Fruit fly (Drosophila melanogaster) whole organism, embryonic: ENCODE measurements around the gene esg.
A peak's percentile ranks its signal among the peaks of the same experiment; 100 is the strongest.

Source experiments
- CG10431 ChIP-seq: fragments of 200-800 bp; sonication (Bioruptor generic); optimal IDR thresholded peaks from 3 replicates; lab custom pipeline; 2018; ENCODE audit warnings: missing biosample characterization, mild to moderate bottlenecking, missing genetic modification characterization
- CG14441 ChIP-seq: fragments of 200-800 bp; sonication (Bioruptor generic); IDR thresholded peaks from 2 replicates; pipeline ENCODE4 v1.3.6; 2022; ENCODE audit warnings: missing biosample characterization, missing genetic modification characterization
- CG1603 ChIP-seq: fragments of 200-800 bp; sonication (Bioruptor generic); optimal IDR thresholded peaks from 2 replicates; lab custom pipeline; 2019; ENCODE audit warnings: missing biosample characterization, mild to moderate bottlenecking, missing genetic modification characterization, moderate library complexity
- CG16813 ChIP-seq: fragments of 200-800 bp; sonication (Bioruptor generic); IDR thresholded peaks from 3 replicates; pipeline ENCODE4 v1.3.6; 2022; ENCODE audit warnings: missing biosample characterization, missing genetic modification characterization; ENCODE audit not compliant: partially characterized antibody
- CG16815 ChIP-seq: fragments of 200-800 bp; sonication (Bioruptor generic); optimal IDR thresholded peaks from 3 replicates; lab custom pipeline; 2017; ENCODE audit warnings: missing biosample characterization, mild to moderate bottlenecking, missing genetic modification characterization
- CG16863 ChIP-seq: fragments of 200-800 bp; sonication (Bioruptor generic); optimal IDR thresholded peaks from 3 replicates; lab custom pipeline; 2016; ENCODE audit warnings: missing biosample characterization, missing genetic modification characterization
- CG17912 ChIP-seq: fragments of 200-800 bp; sonication (Bioruptor generic); optimal IDR thresholded peaks from 2 replicates; lab custom pipeline; 2018; ENCODE audit warnings: missing biosample characterization, mild to moderate bottlenecking, missing genetic modification characterization
- CG2116 ChIP-seq: fragments of 200-800 bp; sonication (Bioruptor generic); optimal IDR thresholded peaks from 3 replicates; lab custom pipeline; 2018; ENCODE audit warnings: missing biosample characterization, mild to moderate bottlenecking, missing genetic modification characterization
- CG2712 ChIP-seq: fragments of 200-800 bp; optimal IDR thresholded peaks from 3 replicates; lab custom pipeline; 2019; ENCODE audit warnings: missing biosample characterization, mild to moderate bottlenecking, missing genetic modification characterization, moderate library complexity
- CG30020 ChIP-seq: fragments of 200-800 bp; optimal IDR thresholded peaks from 2 replicates; lab custom pipeline; 2019; ENCODE audit warnings: missing biosample characterization, mild to moderate bottlenecking, missing genetic modification characterization, moderate library complexity
- CG31365 ChIP-seq: fragments of 200-800 bp; sonication (Bioruptor generic); optimal IDR thresholded peaks from 2 replicates; lab custom pipeline; 2018; ENCODE audit warnings: missing biosample characterization, mild to moderate bottlenecking, missing genetic modification characterization
- CG33557 ChIP-seq: fragments of 200-800 bp; sonication (Bioruptor generic); optimal IDR thresholded peaks from 2 replicates; lab custom pipeline; 2019; ENCODE audit warnings: missing biosample characterization, mild to moderate bottlenecking, missing genetic modification characterization, moderate library complexity
- CG34422 ChIP-seq: fragments of 200-800 bp; sonication (Bioruptor generic); IDR thresholded peaks from 3 replicates; pipeline ENCODE4 v1.3.6; 2022; ENCODE audit warnings: missing biosample characterization, missing genetic modification characterization
- CG5953 ChIP-seq: fragments of 200-800 bp; sonication (Bioruptor generic); IDR thresholded peaks from 2 replicates; pipeline ENCODE4 v1.3.6; 2022; ENCODE audit warnings: missing biosample characterization, missing genetic modification characterization
- CG7745 ChIP-seq: fragments of 200-800 bp; sonication (Bioruptor generic); optimal IDR thresholded peaks from 2 replicates; lab custom pipeline; 2018; ENCODE audit warnings: missing biosample characterization, mild to moderate bottlenecking, missing genetic modification characterization, moderate library complexity
- CG7928 ChIP-seq: fragments of 200-800 bp; sonication (Bioruptor generic); optimal IDR thresholded peaks from 2 replicates; lab custom pipeline; 2017; ENCODE audit warnings: missing biosample characterization, mild to moderate bottlenecking, missing genetic modification characterization
- CG7987 ChIP-seq: fragments of 200-800 bp; sonication (Bioruptor generic); optimal IDR thresholded peaks from 2 replicates; lab custom pipeline; 2018; ENCODE audit warnings: missing biosample characterization, mild to moderate bottlenecking, missing genetic modification characterization, moderate library complexity
- CG8359 ChIP-seq: fragments of 200-800 bp; sonication (Bioruptor generic); optimal IDR thresholded peaks from 2 replicates; lab custom pipeline; 2017; ENCODE audit warnings: missing biosample characterization, mild to moderate bottlenecking, missing genetic modification characterization, borderline replicate concordance
- CG9797 ChIP-seq: fragments of 200-800 bp; sonication (Bioruptor generic); optimal IDR thresholded peaks from 3 replicates; lab custom pipeline; 2018; ENCODE audit warnings: missing biosample characterization, mild to moderate bottlenecking, missing genetic modification characterization
- CG9932 ChIP-seq: fragments of 200-800 bp; sonication (Bioruptor generic); IDR thresholded peaks from 2 replicates; pipeline ENCODE4 v1.3.6; 2022; ENCODE audit warnings: missing biosample characterization, missing genetic modification characterization
- CoRest ChIP-seq: fragments of 200-800 bp; sonication (Bioruptor generic); optimal IDR thresholded peaks from 3 replicates; lab custom pipeline; 2018; ENCODE audit warnings: missing biosample characterization, mild to moderate bottlenecking, missing genetic modification characterization, moderate library complexity
- Doc2 ChIP-seq: fragments of 200-800 bp; sonication (Bioruptor generic); IDR thresholded peaks from 2 replicates; pipeline ENCODE4 v1.3.6; 2022; ENCODE audit warnings: missing biosample characterization, missing genetic modification characterization
- MBD-R2 ChIP-seq: fragments of 200-800 bp; sonication (Bioruptor generic); IDR thresholded peaks from 2 replicates; pipeline ENCODE4 v1.3.6; 2022; ENCODE audit warnings: missing biosample characterization, missing genetic modification characterization
- MTF-1 ChIP-seq: fragments of 200-800 bp; sonication (Bioruptor generic); optimal IDR thresholded peaks from 2 replicates; lab custom pipeline; 2018; ENCODE audit warnings: missing biosample characterization, mild to moderate bottlenecking, missing genetic modification characterization, borderline replicate concordance
- Max ChIP-seq: fragments of 200-800 bp; sonication (Bioruptor generic); optimal IDR thresholded peaks from 2 replicates; lab custom pipeline; 2016; ENCODE audit warnings: missing biosample characterization, mild to moderate bottlenecking, missing genetic modification characterization
- Mes4 ChIP-seq: fragments of 200-800 bp; sonication (Bioruptor generic); optimal IDR thresholded peaks from 2 replicates; lab custom pipeline; 2016; ENCODE audit warnings: missing biosample characterization, missing genetic modification characterization
- Pdp1 ChIP-seq, 2 experiments: fragments of 200-800 bp; sonication (Bioruptor generic); optimal IDR thresholded peaks; 3 replicates each; lab custom pipeline; 2016; ENCODE audit warnings: missing biosample characterization in 2 of 2, missing genetic modification characterization in 2 of 2, mild to moderate bottlenecking in 1 of 2, moderate library complexity in 1 of 2
- Sin3A ChIP-seq: fragments of >200 bp; optimal IDR thresholded peaks from 2 replicates; lab custom pipeline; 2018
- Six4 ChIP-seq: fragments of 200-800 bp; sonication (Bioruptor generic); optimal IDR thresholded peaks from 2 replicates; lab custom pipeline; 2016; ENCODE audit warnings: missing biosample characterization, missing genetic modification characterization
- Sry-β ChIP-seq: fragments of 200-800 bp; sonication (Bioruptor generic); optimal IDR thresholded peaks from 2 replicates; lab custom pipeline; 2018; ENCODE audit warnings: missing biosample characterization, mild to moderate bottlenecking, missing genetic modification characterization, moderate library complexity
- Vsx1 ChIP-seq: fragments of 200-800 bp; sonication (Bioruptor generic); optimal IDR thresholded peaks from 2 replicates; lab custom pipeline; 2017; ENCODE audit warnings: missing biosample characterization, mild to moderate bottlenecking, missing genetic modification characterization, missing genetic modification reagents
- ab ChIP-seq: fragments of 200-800 bp; sonication (Bioruptor generic); optimal IDR thresholded peaks from 2 replicates; lab custom pipeline; 2016; ENCODE audit warnings: missing biosample characterization, missing genetic modification characterization
- al ChIP-seq: fragments of 200-800 bp; sonication (Bioruptor generic); IDR thresholded peaks from 2 replicates; pipeline ENCODE4 v1.3.6; 2022; ENCODE audit warnings: missing biosample characterization, missing genetic modification characterization
- amos ChIP-seq: fragments of 200-800 bp; sonication (Bioruptor generic); IDR thresholded peaks from 2 replicates; pipeline ENCODE4 v1.3.6; 2022; ENCODE audit warnings: missing biosample characterization, missing genetic modification characterization; ENCODE audit not compliant: partially characterized antibody
- corto ChIP-seq: fragments of 200-800 bp; sonication (Bioruptor generic); optimal IDR thresholded peaks from 2 replicates; lab custom pipeline; 2016; ENCODE audit warnings: missing biosample characterization, mild to moderate bottlenecking, missing genetic modification characterization, moderate library complexity
- ewg ChIP-seq: fragments of 200-800 bp; sonication (Bioruptor generic); optimal IDR thresholded peaks from 3 replicates; lab custom pipeline; 2017; ENCODE audit warnings: mild to moderate bottlenecking, missing biosample characterization, missing genetic modification reagents, missing genetic modification characterization
- gro ChIP-seq: fragments of 200-800 bp; sonication (Bioruptor generic); optimal IDR thresholded peaks from 2 replicates; lab custom pipeline; 2016; ENCODE audit warnings: missing biosample characterization, missing genetic modification characterization
- jing ChIP-seq: fragments of 200-800 bp; sonication (Bioruptor generic); optimal IDR thresholded peaks from 2 replicates; lab custom pipeline; 2018; ENCODE audit warnings: missing biosample characterization, mild to moderate bottlenecking, missing genetic modification characterization
- jumu ChIP-seq: fragments of 200-800 bp; sonication (Bioruptor generic); optimal IDR thresholded peaks from 3 replicates; lab custom pipeline; 2016; ENCODE audit warnings: missing biosample characterization, missing genetic modification characterization
- kah ChIP-seq: fragments of 200-800 bp; sonication (Bioruptor generic); optimal IDR thresholded peaks from 2 replicates; lab custom pipeline; 2018; ENCODE audit warnings: missing biosample characterization, mild to moderate bottlenecking, missing genetic modification characterization
- lilli ChIP-seq: fragments of 200-800 bp; sonication (Bioruptor generic); optimal IDR thresholded peaks from 3 replicates; lab custom pipeline; 2016; ENCODE audit warnings: missing biosample characterization, missing genetic modification characterization
- nerfin-2 ChIP-seq: fragments of 200-800 bp; sonication (Bioruptor generic); IDR thresholded peaks from 2 replicates; pipeline ENCODE4 v1.3.6; 2022; ENCODE audit warnings: missing biosample characterization, missing genetic modification characterization; ENCODE audit not compliant: partially characterized antibody
- otp ChIP-seq: fragments of 200-800 bp; sonication (Bioruptor generic); IDR thresholded peaks from 3 replicates; pipeline ENCODE4, ENCODE4 v1.3.6; 2022; ENCODE audit warnings: missing biosample characterization, missing genetic modification characterization
- ro ChIP-seq: fragments of 200-800 bp; sonication (Bioruptor generic); IDR thresholded peaks from 2 replicates; pipeline ENCODE4 v1.3.6; 2022; ENCODE audit warnings: missing biosample characterization, missing genetic modification characterization
- sens ChIP-seq: fragments of 200-800 bp; sonication (Bioruptor generic); peaks from one replicate; lab custom pipeline; 2016; ENCODE audit warnings: missing biosample characterization, missing genetic modification characterization
- sna ChIP-seq: fragments of 200-800 bp; sonication (Bioruptor generic); IDR thresholded peaks from 2 replicates; pipeline ENCODE4 v1.3.6; 2022; ENCODE audit warnings: missing biosample characterization, missing genetic modification characterization; ENCODE audit not compliant: partially characterized antibody
- sqz ChIP-seq: fragments of 200-800 bp; sonication (Bioruptor generic); optimal IDR thresholded peaks from 3 replicates; lab custom pipeline; 2018; ENCODE audit warnings: missing biosample characterization, mild to moderate bottlenecking, missing genetic modification characterization
- ssp ChIP-seq: fragments of 200-800 bp; sonication (Bioruptor generic); IDR thresholded peaks from 2 replicates; pipeline ENCODE4 v1.3.6; 2022; ENCODE audit warnings: missing biosample characterization, missing genetic modification characterization
- ttk ChIP-seq: fragments of 200-800 bp; sonication (Bioruptor generic); IDR thresholded peaks from 2 replicates; pipeline ENCODE4 v2.1.2; 2022; ENCODE audit warnings: missing biosample characterization, missing genetic modification characterization
- wdn ChIP-seq: fragments of 200-800 bp; sonication (Bioruptor generic); IDR thresholded peaks from 2 replicates; pipeline ENCODE4 v1.3.6; 2022; ENCODE audit warnings: missing biosample characterization, missing genetic modification characterization
- zfh2 ChIP-seq: fragments of 200-800 bp; sonication (Bioruptor generic); optimal IDR thresholded peaks from 2 replicates; lab custom pipeline; 2016; ENCODE audit warnings: missing biosample characterization, missing genetic modification characterization

Gene esg

dm6 chr2L:15333602-15334080, at the start of gene esg:
Gene esg (plus strand): TSS chr2L:15333866.
- TF ChIP-seq corto (GFP tag; lab: Kevin White, UChicago) (no peak), MBD-R2 (GFP tag; lab: Robert Waterston, UW) (no peak), zfh2 (GFP tag; lab: Kevin White, UChicago) (no peak), CG5953 (GFP tag; lab: Robert Waterston, UW) (no peak), sna (GFP tag; lab: Robert Waterston, UW) (peak; percentile 75), gro (GFP tag; lab: Kevin White, UChicago) (no peak), CG33557 (GFP tag; lab: Kevin White, UChicago) (peak; percentile 12), wdn (GFP tag; lab: Robert Waterston, UW) (no peak), Mes4 (no peak), CG34422 (GFP tag; lab: Robert Waterston, UW) (no peak), CG31365 (tag; lab: Kevin White, UChicago) (no peak), kah (peak; percentile 45), sens (GFP tag; lab: Kevin White, UChicago) (peak; percentile 61), ewg (GFP tag; lab: Kevin White, UChicago) (no peak), CoRest (tag; lab: Kevin White, UChicago) (no peak), sqz (GFP tag; lab: Kevin White, UChicago) (no peak), CG2116 (GFP tag; lab: Kevin White, UChicago) (no peak), otp (GFP tag; lab: Robert Waterston, UW) (no peak), CG16863 (GFP tag; lab: Kevin White, UChicago) (no peak), Pdp1 (GFP tag; optimal IDR thresholded peaks at IDR 0.05; lab: Kevin White, UChicago) (peak in 1 of 2 experiments; percentile 16), jing (GFP tag; lab: Kevin White, UChicago) (peak; percentile 76), CG8359 (GFP tag; lab: Kevin White, UChicago) (no peak), CG30020 (tag; lab: Kevin White, UChicago) (no peak), MTF-1 (no peak), jumu (GFP tag; lab: Kevin White, UChicago) (no peak), CG1603 (no peak), Vsx1 (GFP tag; lab: Kevin White, UChicago) (no peak), ttk (GFP tag; lab: Robert Waterston, UW) (no peak), CG16813 (GFP tag; lab: Robert Waterston, UW) (no peak), Six4 (no peak), CG14441 (GFP tag; lab: Robert Waterston, UW) (no peak), al (no peak), CG16815 (no peak), ssp (no peak), CG2712 (tag; lab: Kevin White, UChicago) (peak; percentile 24), lilli (GFP tag; lab: Kevin White, UChicago) (no peak), ab (GFP tag; lab: Kevin White, UChicago) (no peak), nerfin-2 (GFP tag; lab: Robert Waterston, UW) (no peak), Sry-β (no peak), amos (GFP tag; lab: Robert Waterston, UW) (peak; percentile 39; the same call in 1 of the 2 replicates), CG7745 (tag; lab: Kevin White, UChicago) (no peak), ro (GFP tag; lab: Robert Waterston, UW) (no peak), Max (GFP tag; lab: Kevin White, UChicago) (no peak), CG9932 (GFP tag; lab: Robert Waterston, UW) (no peak), CG7928 (GFP tag; lab: Kevin White, UChicago) (no peak), Sin3A (no peak), CG7987 (GFP tag; lab: Kevin White, UChicago) (no peak), CG10431 (GFP tag; lab: Kevin White, UChicago) (no peak), Doc2 (no peak), CG17912 (GFP tag; lab: Kevin White, UChicago) (no peak), CG9797 (GFP tag; lab: Kevin White, UChicago) (no peak)
